Fruit fly (Drosophila melanogaster) whole organism, wandering third instar larva: ENCODE data around the gene CG43336.

Experiments
- Abd-B ChIP-seq: fragments of >200 bp; optimal IDR thresholded peaks from 2 replicates; lab custom pipeline; 2017; ENCODE audit warnings: missing biosample characterization, missing genetic modification characterization
- CG9705 ChIP-seq: fragments of 200-800 bp; sonication (Bioruptor generic); optimal IDR thresholded peaks from 2 replicates; lab custom pipeline; 2018; ENCODE audit warnings: missing biosample characterization, mild to moderate bottlenecking, missing genetic modification characterization
- CrebA ChIP-seq: fragments of 200-800 bp; sonication (Bioruptor generic); optimal IDR thresholded peaks from 2 replicates; lab custom pipeline; 2016; ENCODE audit warnings: missing biosample characterization, mild to moderate bottlenecking, missing genetic modification characterization, borderline replicate concordance
- Dfd ChIP-seq: fragments of >200 bp; optimal IDR thresholded peaks from 2 replicates; lab custom pipeline; 2017; ENCODE audit warnings: missing biosample characterization, missing genetic modification characterization
- Dif ChIP-seq: fragments of 200-275, 200-300 bp; sonication (Bioruptor generic); optimal IDR thresholded peaks from 2 replicates; lab custom pipeline; 2018; ENCODE audit warnings: missing biosample characterization, missing genetic modification characterization; ENCODE audit not compliant: partially characterized antibody
- HLH106 ChIP-seq: fragments of 200-800 bp; optimal IDR thresholded peaks from 3 replicates; lab custom pipeline; 2019; ENCODE audit warnings: missing biosample characterization, mild to moderate bottlenecking, missing genetic modification characterization, moderate library complexity
- Hr78 ChIP-seq: fragments of >200 bp; optimal IDR thresholded peaks from 2 replicates; lab custom pipeline; 2017; ENCODE audit warnings: missing biosample characterization, missing genetic modification characterization
- Hr83 ChIP-seq: fragments of 200-300 bp; sonication (Bioruptor generic); optimal IDR thresholded peaks from 2 replicates; lab custom pipeline; 2016; ENCODE audit warnings: missing biosample characterization, mild to moderate bottlenecking, missing genetic modification characterization, moderate library complexity; ENCODE audit not compliant: poor library complexity, severe bottlenecking
- Jra ChIP-seq: sonication (Bioruptor generic); optimal IDR thresholded peaks from 2 replicates; lab custom pipeline; 2016; ENCODE audit warnings: missing biosample characterization, missing genetic modification characterization
- Mio ChIP-seq: sonication (Bioruptor generic); optimal IDR thresholded peaks from 2 replicates; lab custom pipeline; 2016; ENCODE audit warnings: missing biosample characterization, missing genetic modification characterization
- N ChIP-seq: fragments of >200 bp; optimal IDR thresholded peaks from 2 replicates; lab custom pipeline; 2018; ENCODE audit warnings: missing biosample characterization, missing external identifiers, missing genetic modification characterization
- OdsH ChIP-seq: fragments of 200-800 bp; sonication (Bioruptor generic); optimal IDR thresholded peaks from 2 replicates; lab custom pipeline; 2016; ENCODE audit warnings: missing biosample characterization, mild to moderate bottlenecking, missing genetic modification characterization
- Rel ChIP-seq, 2 experiments: fragments of 200-800 bp; sonication (Bioruptor generic) in 1 of 2; optimal IDR thresholded peaks; 2 replicates in 1 of 2; 3 replicates in 1 of 2; lab custom pipeline; 2016 to 2019; ENCODE audit warnings: mild to moderate bottlenecking in 2 of 2, missing biosample characterization in 2 of 2, missing genetic modification characterization in 2 of 2, moderate library complexity in 1 of 2
- Sp1 ChIP-seq: fragments of 200-800 bp; sonication (Bioruptor generic); optimal IDR thresholded peaks from 3 replicates; lab custom pipeline; 2019; ENCODE audit warnings: missing biosample characterization, mild to moderate bottlenecking, missing genetic modification characterization, moderate library complexity
- Vsx2 ChIP-seq: fragments of 200-300, 225-300 bp; sonication (Bioruptor generic); optimal IDR thresholded peaks from 2 replicates; lab custom pipeline; 2018; ENCODE audit warnings: missing biosample characterization, missing genetic modification characterization; ENCODE audit not compliant: partially characterized antibody
- br ChIP-seq: fragments of 200-800 bp; sonication (Bioruptor generic); optimal IDR thresholded peaks from 2 replicates; lab custom pipeline; 2016; ENCODE audit warnings: missing biosample characterization, missing genetic modification characterization
- dl ChIP-seq, 2 experiments: fragments of 175-275, 200-275 bp in 1 of 2; fragments of 200-275 bp in 1 of 2; sonication (Bioruptor generic); optimal IDR thresholded peaks; lab custom pipeline; 2018; ENCODE audit warnings: mild to moderate bottlenecking in 2 of 2, missing biosample characterization in 2 of 2, missing genetic modification characterization in 2 of 2, moderate library complexity in 2 of 2; ENCODE audit not compliant: partially characterized antibody in 2 of 2, insufficient read depth in 1 of 2
- dmrt93B ChIP-seq: fragments of 200-800 bp; sonication (Bioruptor generic); optimal IDR thresholded peaks from 2 replicates; lab custom pipeline; 2018; ENCODE audit warnings: missing biosample characterization, mild to moderate bottlenecking, missing genetic modification characterization
- ey ChIP-seq: fragments of 200-800 bp; sonication (Bioruptor generic); optimal IDR thresholded peaks from 2 replicates; lab custom pipeline; 2016; ENCODE audit warnings: missing biosample characterization, missing genetic modification characterization
- foxo ChIP-seq, 2 experiments: fragments of 200-800 bp; sonication (Bioruptor generic); optimal IDR thresholded peaks; 2 replicates in 1 of 2; 3 replicates in 1 of 2; lab custom pipeline; 2016 to 2017; ENCODE audit warnings: missing biosample characterization in 2 of 2, missing genetic modification characterization in 2 of 2
- h ChIP-seq: fragments of 200-800 bp; sonication (Bioruptor generic); optimal IDR thresholded peaks from 3 replicates; lab custom pipeline; 2016; ENCODE audit warnings: missing biosample characterization, mild to moderate bottlenecking, missing genetic modification characterization
- jim ChIP-seq: fragments of 175-275, 200-325 bp; sonication (Bioruptor generic); optimal IDR thresholded peaks from 2 replicates; lab custom pipeline; 2016; ENCODE audit warnings: missing biosample characterization, mild to moderate bottlenecking, missing genetic modification characterization
- lola ChIP-seq: fragments of >200 bp; optimal IDR thresholded peaks from 2 replicates; lab custom pipeline; 2017; ENCODE audit warnings: missing biosample characterization, missing genetic modification characterization
- pan ChIP-seq: fragments of >200 bp; optimal IDR thresholded peaks from 2 replicates; lab custom pipeline; 2017
- psq ChIP-seq: fragments of 200-800 bp; sonication (Bioruptor generic); optimal IDR thresholded peaks from 3 replicates; lab custom pipeline; 2017; ENCODE audit warnings: missing biosample characterization, mild to moderate bottlenecking, missing genetic modification characterization, moderate library complexity
- rgr ChIP-seq: fragments of 200-800 bp; sonication (Bioruptor generic); optimal IDR thresholded peaks from 3 replicates; lab custom pipeline; 2016; ENCODE audit warnings: missing biosample characterization, mild to moderate bottlenecking, missing genetic modification characterization
- sage ChIP-seq: fragments of 200-800 bp; sonication (Bioruptor generic); optimal IDR thresholded peaks from 2 replicates; lab custom pipeline; 2016; ENCODE audit warnings: missing biosample characterization, mild to moderate bottlenecking, missing genetic modification characterization
- tai ChIP-seq: sonication (Bioruptor generic); optimal IDR thresholded peaks from 2 replicates; lab custom pipeline; 2016; ENCODE audit warnings: missing biosample characterization, missing genetic modification characterization
- usp ChIP-seq: fragments of >200 bp; optimal IDR thresholded peaks from 2 replicates; lab custom pipeline; 2017; ENCODE audit warnings: missing biosample characterization, missing genetic modification characterization
- woc ChIP-seq: sonication (Bioruptor generic); optimal IDR thresholded peaks from 2 replicates; lab custom pipeline; 2016; ENCODE audit warnings: missing biosample characterization, mild to moderate bottlenecking, missing genetic modification characterization

CG43336 gene

DNA sequence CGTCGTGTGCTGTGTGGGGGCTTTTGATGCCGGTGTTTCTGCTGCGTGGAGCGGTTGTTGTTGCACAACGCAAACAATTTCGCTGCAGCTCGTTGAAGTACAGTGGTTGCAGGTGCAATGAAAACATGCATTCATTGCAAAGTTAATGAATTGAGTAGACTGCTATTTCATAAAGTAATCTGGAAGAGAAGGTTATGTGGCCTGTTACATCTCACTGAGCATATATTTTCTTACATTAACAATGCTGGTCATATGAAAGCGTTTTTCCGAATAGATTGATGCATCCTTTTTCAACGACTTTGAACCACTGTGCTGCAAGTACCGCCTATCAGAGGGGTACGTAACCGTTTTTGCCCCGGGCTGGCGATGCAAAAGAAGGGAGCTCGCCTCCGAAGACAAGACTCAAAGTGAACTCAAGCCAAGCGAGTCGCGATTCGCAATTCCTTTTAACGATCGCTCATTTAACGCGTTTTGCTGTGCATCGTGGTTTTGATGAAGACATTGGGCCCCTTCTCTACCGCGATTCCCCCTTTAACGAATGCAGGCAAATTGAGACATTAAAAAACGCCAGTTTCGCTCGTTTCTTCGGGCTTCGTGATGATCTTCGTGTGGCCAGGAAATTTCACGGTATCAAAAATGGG is 14.9 kb downstream of the CG43336 start (continued):
- TF ChIP-seq Rel (GFP tag; optimal IDR thresholded peaks at IDR 0.05; lab: Kevin White, UChicago) (peak; percentile 89), Rel (tag; optimal IDR thresholded peaks at IDR 0.05; lab: Kevin White, UChicago) (peak; percentile 34), Dfd (GFP tag; lab: Kevin White, UChicago) (no peak), Sp1 (peak; percentile 84), Mio (peak; percentile 47), CrebA (GFP tag; lab: Kevin White, UChicago) (peak; percentile 11), Jra (GFP tag; lab: Kevin White, UChicago) (peak; percentile 70), Hr83 (GFP tag; lab: Kevin White, UChicago) (no peak), sage (peak; percentile 93), ey (GFP tag; lab: Kevin White, UChicago) (peak; percentile 92), Dif (GFP tag; lab: Kevin White, UChicago) (no peak), Abd-B (no peak), HLH106 (tag; lab: Kevin White, UChicago) (peak; percentile 90), psq (GFP tag; lab: Kevin White, UChicago) (peak; percentile 83), woc (GFP tag; lab: Kevin White, UChicago) (peak; percentile 96)

dm6 chr3R:15652632-15653248 is 15.8 kb downstream of the CG43336 start:
- TF ChIP-seq foxo (GFP tag; optimal IDR thresholded peaks at IDR 0.05; lab: Kevin White, UChicago) (peak in 1 of 2 experiments; percentile 41), CG9705 (GFP tag; lab: Kevin White, UChicago) (no peak), Hr78 (GFP tag; lab: Kevin White, UChicago) (no peak), rgr (GFP tag; lab: Kevin White, UChicago) (peak; percentile 16), dmrt93B (GFP tag; lab: Kevin White, UChicago) (peak; percentile 1), Sp1 (peak; percentile 32), HLH106 (tag; lab: Kevin White, UChicago) (peak; percentile 53), Hr83 (GFP tag; lab: Kevin White, UChicago) (no peak), OdsH (GFP tag; lab: Kevin White, UChicago) (peak; percentile 28), h (GFP tag; lab: Kevin White, UChicago) (peak; percentile 12)

DNA sequence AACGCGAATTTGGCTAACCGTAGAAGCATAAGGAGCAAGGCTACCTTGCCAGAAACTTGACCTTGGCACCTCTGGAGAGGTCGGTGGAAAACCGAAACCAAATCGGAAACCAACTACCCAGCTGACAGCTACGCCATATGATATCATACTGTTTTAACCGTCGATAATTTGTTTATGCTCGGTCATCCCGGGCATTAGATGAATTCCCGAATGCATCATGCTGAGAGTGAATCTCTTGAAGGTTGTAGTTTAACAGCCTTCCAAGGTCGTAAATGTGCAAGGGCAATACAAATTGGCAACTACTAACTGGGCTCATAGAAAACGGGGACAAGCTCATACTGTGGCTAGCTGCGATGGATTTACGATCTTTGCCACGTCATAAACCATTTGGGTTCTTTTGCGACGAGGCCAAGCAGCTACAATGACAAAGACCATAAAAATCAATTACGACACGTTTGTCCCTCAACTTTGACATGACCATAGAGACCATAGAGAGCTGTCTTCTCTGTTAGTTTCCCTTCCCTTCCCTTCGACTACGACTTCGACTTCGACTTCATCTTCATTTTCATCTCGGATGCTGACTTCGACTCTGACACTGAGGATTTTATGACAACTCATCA is 16.9 kb downstream of the CG43336 start:
- TF ChIP-seq br: no peak
- no peak for TF ChIP-seq usp

- TF ChIP-seq N (GFP tag; lab: Kevin White, UChicago) (no peak), rgr (GFP tag; lab: Kevin White, UChicago) (no peak), tai (GFP tag; lab: Kevin White, UChicago) (no peak), dl (GFP tag; optimal IDR thresholded peaks at IDR 0.05; lab: Kevin White, UChicago; ENCODE audit: insufficient read depth in 1 of 2, partially characterized antibody in 2 of 2) (no peak), OdsH (GFP tag; lab: Kevin White, UChicago) (no peak), dmrt93B (GFP tag; lab: Kevin White, UChicago) (no peak), Dif (GFP tag; lab: Kevin White, UChicago) (no peak), Vsx2 (no peak), usp (no peak), pan (no peak), jim (GFP tag; lab: Kevin White, UChicago) (no peak)
These were observed 17.9 kb downstream of the CG43336 start for dm6 chr3R:15654870-15655269.

DNA sequence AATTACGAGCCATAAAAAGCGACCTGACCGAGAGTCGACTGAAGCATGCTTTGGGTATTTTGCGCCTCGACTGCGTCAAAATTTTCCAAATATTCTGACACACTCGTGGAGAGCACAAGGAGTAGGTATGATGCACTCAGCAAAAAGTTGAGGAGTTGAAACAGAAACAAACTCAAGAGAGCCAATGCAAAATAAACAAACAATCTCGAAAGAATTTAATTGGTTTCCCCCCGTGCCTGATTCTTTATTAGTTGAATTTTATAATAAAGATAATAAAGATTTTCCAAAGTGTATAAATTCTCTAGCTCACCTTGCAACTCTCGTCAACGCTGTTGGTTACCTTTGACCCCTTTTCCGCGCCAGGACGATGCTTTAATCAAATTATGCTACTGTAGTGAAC is 18.4 kb downstream of the CG43336 start:
- TF ChIP-seq Dif (GFP tag; lab: Kevin White, UChicago): no peak
- TF ChIP-seq tai (GFP tag; lab: Kevin White, UChicago): no peak
- TF ChIP-seq lola: no peak
- no peak for TF ChIP-seq Rel (GFP tag; optimal IDR thresholded peaks at IDR 0.05; lab: Kevin White, UChicago)
- TF ChIP-seq Rel (tag; optimal IDR thresholded peaks at IDR 0.05; lab: Kevin White, UChicago): no peak
- no peak for TF ChIP-seq ey (GFP tag; lab: Kevin White, UChicago)
- no peak for TF ChIP-seq Sp1
